Worm (Caenorhabditis elegans) whole organism, L4 larva: ENCODE measurements around the gene C08G9.2.

Source experiments
- D1046.2 ChIP-seq: fragments of 200-800 bp; sonication (Bioruptor generic); IDR thresholded peaks from 2 replicates; pipeline ENCODE4 v1.3.6; 2022; ENCODE audit warnings: missing genetic modification characterization, missing compliant biosample characterization
- F26F4.8 ChIP-seq: fragments of 200-800 bp; sonication (Bioruptor generic); conservative IDR thresholded peaks from 2 replicates; pipeline ENCODE4 v1.3.6; 2022; ENCODE audit warnings: missing genetic modification characterization, missing compliant biosample characterization
- T26A8.4 ChIP-seq: fragments of 200-800 bp; sonication (Bioruptor generic); IDR thresholded peaks from 2 replicates; pipeline ENCODE4 v1.3.6; 2022; ENCODE audit warnings: missing genetic modification characterization, missing compliant biosample characterization
- Y5F2A.4 ChIP-seq: fragments of 200-800 bp; sonication (Bioruptor generic); optimal IDR thresholded peaks from 2 replicates; lab custom pipeline; 2018; ENCODE audit warnings: mild to moderate bottlenecking, missing genetic modification characterization, missing compliant biosample characterization
- Y75B8A.6 ChIP-seq: fragments of 200-800 bp; sonication (Bioruptor generic); IDR thresholded peaks from 2 replicates; pipeline ENCODE4 v1.3.6; 2022; ENCODE audit warnings: missing genetic modification reagents, missing genetic modification characterization, missing compliant biosample characterization
- ZK337.2 ChIP-seq: fragments of 200-800 bp; sonication (Bioruptor generic); IDR thresholded peaks from 2 replicates; pipeline ENCODE4 v1.3.6; 2022; ENCODE audit warnings: missing genetic modification reagents, missing genetic modification characterization, missing compliant biosample characterization
- aha-1 ChIP-seq: fragments of 150-350 bp; peaks from one replicate; lab custom pipeline; 2014; ENCODE audit warnings: missing biosample characterization, missing genetic modification characterization
- attf-4 ChIP-seq: sonication (generic microtip); optimal IDR thresholded peaks from 3 replicates; lab custom pipeline; 2017; ENCODE audit warnings: missing biosample characterization, missing genetic modification characterization
- ceh-20 ChIP-seq: fragments of 200-800 bp; sonication (Bioruptor generic); IDR thresholded peaks from 2 replicates; pipeline ENCODE4 v1.3.6; 2022; ENCODE audit warnings: missing genetic modification reagents, missing genetic modification characterization, missing compliant biosample characterization
- ceh-32 ChIP-seq: sonication (generic microtip); optimal IDR thresholded peaks from 2 replicates; lab custom pipeline; 2016; ENCODE audit warnings: mild to moderate bottlenecking, missing genetic modification characterization, missing compliant biosample characterization; ENCODE audit not compliant: poor library complexity
- ces-1 ChIP-seq: fragments of 150-350 bp; sonication (generic microtip); optimal IDR thresholded peaks from 4 replicates; lab custom pipeline; 2014; ENCODE audit warnings: missing biosample characterization, missing genetic modification reagents, missing genetic modification characterization
- daf-12 ChIP-seq: fragments of 150-350 bp; optimal IDR thresholded peaks from 2 replicates; lab custom pipeline; 2014; ENCODE audit warnings: missing biosample characterization, missing genetic modification reagents, missing genetic modification characterization
- daf-16 ChIP-seq, 3 experiments: sonication (generic microtip); optimal IDR thresholded peaks; 2 replicates each; lab custom pipeline; 2016 to 2017; ENCODE audit warnings: missing genetic modification characterization in 3 of 3, missing genetic modification reagents in 3 of 3, mild to moderate bottlenecking in 2 of 3, missing compliant biosample characterization in 2 of 3, missing biosample characterization in 1 of 3, moderate library complexity in 1 of 3
- daf-19 ChIP-seq: fragments of 200-800 bp; sonication (Bioruptor generic); conservative IDR thresholded peaks from 2 replicates; pipeline ENCODE4 v1.3.6; 2022; ENCODE audit warnings: missing genetic modification characterization, missing compliant biosample characterization
- dmd-6 ChIP-seq: fragments of 200-800 bp; sonication (Bioruptor generic); IDR thresholded peaks from 2 replicates; pipeline ENCODE4 v1.3.6; 2022; ENCODE audit warnings: missing genetic modification reagents, missing genetic modification characterization, missing compliant biosample characterization
- dve-1 ChIP-seq: sonication (generic microtip); optimal IDR thresholded peaks from 2 replicates; lab custom pipeline; 2017; ENCODE audit warnings: antibody characterized with exemption, mild to moderate bottlenecking, missing genetic modification characterization, missing compliant biosample characterization; ENCODE audit not compliant: insufficient read depth
- egl-27 ChIP-seq: sonication (generic microtip); optimal IDR thresholded peaks from 3 replicates; lab custom pipeline; 2017; ENCODE audit warnings: missing biosample characterization, missing genetic modification reagents, missing genetic modification characterization
- gei-8 ChIP-seq: fragments of 200-800 bp; sonication (Bioruptor generic); optimal IDR thresholded peaks from 2 replicates; lab custom pipeline; 2018; ENCODE audit warnings: mild to moderate bottlenecking, missing genetic modification characterization, missing compliant biosample characterization
- hlh-11 ChIP-seq: fragments of 200-800 bp; sonication (Bioruptor generic); optimal IDR thresholded peaks from 2 replicates; lab custom pipeline; 2018; ENCODE audit warnings: mild to moderate bottlenecking, missing genetic modification characterization, missing compliant biosample characterization
- hlh-30 ChIP-seq: sonication (generic microtip); optimal IDR thresholded peaks from 2 replicates; lab custom pipeline; 2017; ENCODE audit warnings: antibody characterized with exemption, mild to moderate bottlenecking, missing genetic modification characterization, missing compliant biosample characterization; ENCODE audit not compliant: insufficient read depth
- hmg-1.1 ChIP-seq: fragments of 200-800 bp; sonication (Bioruptor generic); IDR thresholded peaks from 2 replicates; pipeline ENCODE4 v1.3.6; 2022; ENCODE audit warnings: missing genetic modification reagents, missing genetic modification characterization, missing compliant biosample characterization
- lim-7 ChIP-seq: fragments of 200-800 bp; sonication (Bioruptor generic); IDR thresholded peaks from 2 replicates; pipeline ENCODE4 v1.3.6; 2022; ENCODE audit warnings: missing genetic modification characterization, missing compliant biosample characterization
- lin-38 ChIP-seq: fragments of 200-800 bp; sonication (Bioruptor generic); IDR thresholded peaks from 2 replicates; pipeline ENCODE4 v1.3.6; 2022; ENCODE audit warnings: missing genetic modification reagents, missing genetic modification characterization, missing compliant biosample characterization
- lin-39 ChIP-seq: fragments of 150-350 bp; optimal IDR thresholded peaks from 2 replicates; lab custom pipeline; 2014; ENCODE audit warnings: missing biosample characterization, missing genetic modification reagents, missing genetic modification characterization
- madf-5 ChIP-seq, 2 experiments: fragments of 200-800 bp; sonication (Bioruptor generic); IDR thresholded peaks; 2 replicates each; pipeline ENCODE4 v1.3.6; 2022; ENCODE audit warnings: missing compliant biosample characterization in 2 of 2, missing genetic modification characterization in 2 of 2
- mep-1 ChIP-seq: fragments of 150-350 bp; sonication (generic microtip); optimal IDR thresholded peaks from 3 replicates; lab custom pipeline; 2014; ENCODE audit warnings: missing biosample characterization, missing genetic modification characterization
- mxl-3 ChIP-seq: fragments of 200-800 bp; sonication (Bioruptor generic); optimal IDR thresholded peaks from 2 replicates; lab custom pipeline; 2018; ENCODE audit warnings: mild to moderate bottlenecking, missing genetic modification characterization, missing compliant biosample characterization
- nhr-11 ChIP-seq: fragments of 150-350 bp; optimal IDR thresholded peaks from 2 replicates; lab custom pipeline; 2014; ENCODE audit warnings: missing biosample characterization, missing genetic modification characterization
- nhr-28 ChIP-seq: fragments of 150-350 bp; optimal IDR thresholded peaks from 2 replicates; lab custom pipeline; 2014; ENCODE audit warnings: missing biosample characterization, missing genetic modification characterization
- pha-4 ChIP-seq, 2 experiments: fragments of 150-350 bp in 1 of 2; fragments of 200-800 bp in 1 of 2; sonication (Bioruptor generic) in 1 of 2; IDR thresholded peaks in 1 of 2; optimal IDR thresholded peaks in 1 of 2; 2 replicates each; pipeline versions ENCODE4 v1.3.6 to Lab custom; 2014 to 2022; ENCODE audit warnings: missing genetic modification characterization in 2 of 2, missing genetic modification reagents in 2 of 2, missing biosample characterization in 1 of 2, missing compliant biosample characterization in 1 of 2
- php-3 ChIP-seq: fragments of 200-800 bp; sonication (Bioruptor generic); IDR thresholded peaks from 2 replicates; pipeline ENCODE4 v1.3.6; 2022; ENCODE audit warnings: missing genetic modification reagents, missing genetic modification characterization, missing compliant biosample characterization
- pqm-1 ChIP-seq: sonication (generic microtip); optimal IDR thresholded peaks from 2 replicates; lab custom pipeline; 2017; ENCODE audit warnings: missing biosample characterization, missing genetic modification characterization
- rbr-2 ChIP-seq: sonication (generic microtip); optimal IDR thresholded peaks from 2 replicates; lab custom pipeline; 2016; ENCODE audit warnings: missing genotype, missing genetic modification characterization, missing compliant biosample characterization
- skn-1 ChIP-seq: fragments of 150-350 bp; optimal IDR thresholded peaks from 2 replicates; lab custom pipeline; 2014; ENCODE audit warnings: missing biosample characterization, missing genetic modification characterization
- snpc-4 ChIP-seq: fragments of 150-350 bp; optimal IDR thresholded peaks from 2 replicates; lab custom pipeline; 2014; ENCODE audit warnings: missing biosample characterization, missing genetic modification characterization
- spr-1 ChIP-seq: sonication (generic microtip); optimal IDR thresholded peaks from 2 replicates; lab custom pipeline; 2016; ENCODE audit warnings: mild to moderate bottlenecking, missing genetic modification characterization, missing compliant biosample characterization
- tag-97 ChIP-seq: fragments of 200-800 bp; sonication (Bioruptor generic); IDR thresholded peaks from 2 replicates; pipeline ENCODE4 v1.3.6; 2022; ENCODE audit warnings: missing genetic modification characterization, missing compliant biosample characterization
- tra-1 ChIP-seq: fragments of 200-800 bp; sonication (Bioruptor generic); IDR thresholded peaks from 2 replicates; pipeline ENCODE4 v1.3.6; 2022; ENCODE audit warnings: missing genetic modification reagents, missing genetic modification characterization, missing compliant biosample characterization
- unc-130 ChIP-seq: sonication (generic microtip); optimal IDR thresholded peaks from 2 replicates; lab custom pipeline; 2016; ENCODE audit warnings: missing genetic modification reagents, missing genetic modification characterization, missing compliant biosample characterization
- vab-7 ChIP-seq: fragments of 200-800 bp; sonication (Bioruptor generic); IDR thresholded peaks from 2 replicates; pipeline ENCODE4 v1.3.6; 2022; ENCODE audit warnings: missing genetic modification reagents, missing genetic modification characterization, missing compliant biosample characterization
- zfp-3 ChIP-seq: fragments of 200-800 bp; sonication (Bioruptor generic); conservative IDR thresholded peaks from 2 replicates; pipeline ENCODE4 v1.3.6; 2022; ENCODE audit warnings: missing genetic modification reagents, missing genetic modification characterization, missing compliant biosample characterization
- zip-11 ChIP-seq: fragments of 200-800 bp; sonication (Bioruptor generic); IDR thresholded peaks from 2 replicates; pipeline ENCODE4 v1.3.6; 2022; ENCODE audit warnings: missing genetic modification characterization, missing compliant biosample characterization
- ztf-11 ChIP-seq: fragments of 150-350 bp; optimal IDR thresholded peaks from 2 replicates; lab custom pipeline; 2014; ENCODE audit warnings: missing biosample characterization, missing genetic modification characterization
- ztf-7 ChIP-seq: fragments of 150-350 bp; optimal IDR thresholded peaks from 2 replicates; lab custom pipeline; 2014; ENCODE audit warnings: missing biosample characterization, missing genetic modification characterization

C08G9.2 gene

ce11 chrIV:7672872-7673271, at the start of gene C08G9.2:
C08G9.2 (minus strand) TSS chrIV:7672972.
- TF ChIP-seq attf-4 (tag; lab: Kevin White, UChicago) = no peak
- peak; percentile 40 for TF ChIP-seq aha-1 (tag; lab: Kevin White, UChicago)
- TF ChIP-seq F26F4.8 (GFP tag; lab: Robert Waterston, UW) = no peak
- TF ChIP-seq hlh-30 (tag; lab: Kevin White, UChicago) = no peak
- no peak for TF ChIP-seq snpc-4
- TF ChIP-seq, all 104 proteins: peak for 1

ce11 chrIV:7717916-7718315, 45.1 kb upstream of the C08G9.2 start, which contains the start of gene F33D4.6:
F33D4.6 (minus strand) TSS chrIV:7718016.
- TF ChIP-seq ceh-20 (GFP tag; lab: Robert Waterston, UW) (no peak), ces-1 (GFP tag; lab: Kevin White, UChicago) (no peak), skn-1 (tag; lab: Kevin White, UChicago) (no peak), aha-1 (tag; lab: Kevin White, UChicago) (no peak), T26A8.4 (GFP tag; lab: Robert Waterston, UW) (no peak), dmd-6 (no peak)

- TF ChIP-seq unc-130 (GFP tag; lab: Kevin White, UChicago) (no peak), pqm-1 (peak; percentile 3), zip-11 (GFP tag; lab: Robert Waterston, UW) (no peak), hlh-11 (tag; lab: Kevin White, UChicago) (peak; percentile 6), tag-97 (GFP tag; lab: Robert Waterston, UW) (no peak), ZK337.2 (no peak), daf-16 (GFP tag; optimal IDR thresholded peaks at IDR 0.05; lab: Kevin White, UChicago) (no peak), daf-16 (tag; optimal IDR thresholded peaks at IDR 0.05; lab: Kevin White, UChicago) (peak; percentile 13), aha-1 (tag; lab: Kevin White, UChicago) (peak; percentile 93), dve-1 (tag; lab: Kevin White, UChicago) (peak; percentile 39), nhr-28 (tag; lab: Kevin White, UChicago) (peak; percentile 3)
These were observed 39.5 kb upstream of the C08G9.2 start for ce11 chrIV:7712252-7712651.

ce11 chrIV:7710824-7711223, 38.1 kb upstream of the C08G9.2 start, which contains the start of gene nhr-8:
nhr-8 (plus strand) TSS chrIV:7710983.
- TF ChIP-seq pha-4 (GFP tag; IDR thresholded peaks at IDR 0.05; lab: Robert Waterston, UW) = no peak
- no peak for TF ChIP-seq pha-4 (tag; optimal IDR thresholded peaks at IDR 0.05; lab: Kevin White, UChicago)
- peak; percentile 58; the same call in 1 of the 2 replicates for TF ChIP-seq tra-1 (GFP tag; lab: Robert Waterston, UW)
- no peak for TF ChIP-seq rbr-2 (tag; lab: Kevin White, UChicago)
- no peak for TF ChIP-seq ztf-11
- no peak for TF ChIP-seq lim-7 (GFP tag; lab: Robert Waterston, UW)
- TF ChIP-seq pqm-1 = peak; percentile 97
- TF ChIP-seq madf-5 (GFP tag; IDR thresholded peaks at IDR 0.05; lab: Robert Waterston, UW) = no peak
- no peak for TF ChIP-seq hmg-1.1 (GFP tag; lab: Robert Waterston, UW)
- peak; percentile 81 for TF ChIP-seq php-3 (GFP tag; lab: Robert Waterston, UW)
- no peak for TF ChIP-seq egl-27 (tag; lab: Kevin White, UChicago)
- TF ChIP-seq lin-39 (tag; lab: Kevin White, UChicago) = no peak
- peak; percentile 54 for TF ChIP-seq mep-1 (tag; lab: Kevin White, UChicago)
- peak; percentile 26 for TF ChIP-seq mxl-3 (GFP tag; lab: Kevin White, UChicago)
- TF ChIP-seq zfp-3 = no peak
- peak; percentile 2 for TF ChIP-seq ztf-7 (tag; lab: Kevin White, UChicago)
- TF ChIP-seq Y5F2A.4 (GFP tag; lab: Kevin White, UChicago) = no peak
- TF ChIP-seq daf-16 (GFP tag; optimal IDR thresholded peaks at IDR 0.05; lab: Kevin White, UChicago) = no peak
- TF ChIP-seq daf-16 (tag; optimal IDR thresholded peaks at IDR 0.05; lab: Kevin White, UChicago) = peak; percentile 80
- TF ChIP-seq hlh-11 (tag; lab: Kevin White, UChicago) = peak; percentile 87
- TF ChIP-seq dve-1 (tag; lab: Kevin White, UChicago) = peak; percentile 92
- TF ChIP-seq snpc-4 = no peak
- peak; percentile 50 for TF ChIP-seq lin-38
- TF ChIP-seq gei-8 (GFP tag; lab: Kevin White, UChicago) = no peak
- no peak for TF ChIP-seq D1046.2 (GFP tag; lab: Robert Waterston, UW)
- no peak for TF ChIP-seq spr-1 (tag; lab: Kevin White, UChicago)
- no peak for TF ChIP-seq vab-7 (GFP tag; lab: Robert Waterston, UW)
- no peak for TF ChIP-seq daf-12 (tag; lab: Kevin White, UChicago)
- no peak for TF ChIP-seq ceh-32 (tag; lab: Kevin White, UChicago)
- no peak for TF ChIP-seq daf-19 (GFP tag; lab: Robert Waterston, UW)
- peak; percentile 92 for TF ChIP-seq dmd-6
- no peak for TF ChIP-seq tag-97 (GFP tag; lab: Robert Waterston, UW)
- no peak for TF ChIP-seq Y75B8A.6 (GFP tag; lab: Robert Waterston, UW)
- no peak for TF ChIP-seq nhr-11
